Fruit fly (Drosophila melanogaster): Measurements from ENCODE around the gene fon.

fon gene

DNA sequence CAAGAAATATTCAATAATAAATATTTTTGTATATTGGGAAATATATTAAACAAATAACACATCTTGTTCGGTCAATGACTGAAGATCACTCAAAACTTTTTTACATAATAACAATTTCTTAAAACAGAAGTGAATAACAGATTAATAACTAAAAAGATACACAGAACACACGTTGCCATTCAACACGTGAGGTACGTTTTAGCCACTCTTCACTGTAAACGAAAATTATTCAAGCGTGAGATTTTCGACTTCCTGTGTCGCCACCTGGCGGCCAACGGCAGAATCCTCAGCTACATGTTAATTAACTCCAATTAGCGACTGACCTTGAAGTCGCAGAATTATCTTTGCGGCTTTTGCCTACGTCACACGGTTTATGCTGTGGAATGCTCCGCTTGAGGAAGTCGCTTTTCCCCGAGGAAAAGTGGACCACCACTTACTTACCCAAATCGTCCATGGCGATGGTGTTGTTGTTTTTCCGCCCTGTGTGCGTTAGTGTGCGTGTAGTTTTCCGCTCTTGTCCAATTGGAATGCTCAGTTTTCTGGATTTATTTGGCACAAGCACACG lies 39.8 kb upstream of the fon start (continued):
- no peak for TF ChIP-seq CG2129 (GFP tag; IDR thresholded peaks at IDR 0.05; ENCODE audit: partially characterized antibody)
- peak; percentile 47 for TF ChIP-seq CG12219 (GFP tag; optimal IDR thresholded peaks at IDR 0.05)
- no peak for TF ChIP-seq sc (optimal IDR thresholded peaks at IDR 0.05)
- TF ChIP-seq sc (GFP tag; optimal IDR thresholded peaks at IDR 0.05), result peak; percentile 14
- TF ChIP-seq CG17612 (GFP tag; IDR thresholded peaks at IDR 0.05), result 0 out of 2 replicates have a peak, but pooled peaks have one; percentile 4
- TF ChIP-seq CG31224 (GFP tag; IDR thresholded peaks at IDR 0.05), result peak; percentile 38; the same call in 1 of the 2 replicates
- 0 out of 3 replicates have a peak, but pooled peaks have one; percentile 35 for TF ChIP-seq croc (GFP tag; conservative IDR thresholded peaks at IDR 0.05)
- peak; percentile 76 for TF ChIP-seq PHDP (tag; optimal IDR thresholded peaks at IDR 0.05)
- no peak for TF ChIP-seq ac (GFP tag; optimal IDR thresholded peaks at IDR 0.05)
- no peak for TF ChIP-seq Sry-δ (GFP tag; optimal IDR thresholded peaks at IDR 0.05)
- peak; percentile 52 for TF ChIP-seq CrebB (tag; optimal IDR thresholded peaks at IDR 0.05)
- no peak for TF ChIP-seq ash1 (GFP tag; optimal IDR thresholded peaks at IDR 0.05)
- TF ChIP-seq Hmr (GFP tag; optimal IDR thresholded peaks at IDR 0.05), result peak; percentile 69
- 0 out of 3 replicates have a peak, but pooled peaks have one; percentile 27 for TF ChIP-seq CG11093 (GFP tag; IDR thresholded peaks at IDR 0.05)
- no peak for TF ChIP-seq hbn (GFP tag; IDR thresholded peaks at IDR 0.05; ENCODE audit: partially characterized antibody)
- peak; percentile 88 for TF ChIP-seq Vsx1 (GFP tag; optimal IDR thresholded peaks at IDR 0.05)
- TF ChIP-seq sug (tag; optimal IDR thresholded peaks at IDR 0.05), result peak; percentile 48
- TF ChIP-seq CG11247 (GFP tag; IDR thresholded peaks at IDR 0.05), result peak; percentile 60
- peak; percentile 15 for TF ChIP-seq stwl (tag; optimal IDR thresholded peaks at IDR 0.05)
- TF ChIP-seq CG8388 (GFP tag; optimal IDR thresholded peaks at IDR 0.05), result peak; percentile 72
- TF ChIP-seq bbx (GFP tag; IDR thresholded peaks at IDR 0.05; ENCODE audit: partially characterized antibody), result no peak
- peak; percentile 75 for TF ChIP-seq Xrp1 (GFP tag; IDR thresholded peaks at IDR 0.05)
- peak; percentile 70 for TF ChIP-seq bcd (GFP tag; optimal IDR thresholded peaks at IDR 0.05)
- TF ChIP-seq Side (GFP tag; optimal IDR thresholded peaks at IDR 0.05), result peak; percentile 55
- no peak for TF ChIP-seq wor (GFP tag; IDR thresholded peaks at IDR 0.05)
- peak; percentile 70 for TF ChIP-seq mirr (GFP tag; optimal IDR thresholded peaks at IDR 0.05)
- TF ChIP-seq CG12769 (tag; optimal IDR thresholded peaks at IDR 0.05), result peak; percentile 64
- peak; percentile 77 for TF ChIP-seq Lpt (GFP tag; optimal IDR thresholded peaks at IDR 0.05)
- no peak for TF ChIP-seq vnd (GFP tag; IDR thresholded peaks at IDR 0.05; ENCODE audit: partially characterized antibody)
- TF ChIP-seq amos (GFP tag; IDR thresholded peaks at IDR 0.05; ENCODE audit: partially characterized antibody), result no peak
- peak; percentile 74 for TF ChIP-seq Oli (tag; optimal IDR thresholded peaks at IDR 0.05)
- TF ChIP-seq nerfin-2 (GFP tag; IDR thresholded peaks at IDR 0.05; ENCODE audit: partially characterized antibody), result no peak
- peak; percentile 40 for TF ChIP-seq sim (GFP tag; IDR thresholded peaks at IDR 0.05)
- TF ChIP-seq Dip3 (GFP tag; optimal IDR thresholded peaks at IDR 0.05), result peak; percentile 45
- peak; percentile 59 for TF ChIP-seq CG1603 (tag; optimal IDR thresholded peaks at IDR 0.05)
- TF ChIP-seq CG2202 (tag; optimal IDR thresholded peaks at IDR 0.05), result no peak
- TF ChIP-seq Hmx (GFP tag; optimal IDR thresholded peaks at IDR 0.05), result peak; percentile 29
- peak; percentile 89 for TF ChIP-seq Elba2 (GFP tag; optimal IDR thresholded peaks at IDR 0.05)
- TF ChIP-seq CG2120 (GFP tag; optimal IDR thresholded peaks at IDR 0.05), result peak; percentile 69
- peak; percentile 18 for TF ChIP-seq CG10274 (GFP tag; optimal IDR thresholded peaks at IDR 0.05)
- no peak for TF ChIP-seq wek (GFP tag; optimal IDR thresholded peaks at IDR 0.05)
- TF ChIP-seq CG31441 (GFP tag; IDR thresholded peaks at IDR 0.05), result peak; percentile 74
- no peak for TF ChIP-seq CG6683 (GFP tag; optimal IDR thresholded peaks at IDR 0.05)
- peak; percentile 91 for TF ChIP-seq nerfin-1 (tag; optimal IDR thresholded peaks at IDR 0.05)
- TF ChIP-seq MESR4 (GFP tag; optimal IDR thresholded peaks at IDR 0.05), result no peak
- TF ChIP-seq CG1647 (GFP tag; optimal IDR thresholded peaks at IDR 0.05), result no peak
- TF ChIP-seq pfk (GFP tag; optimal IDR thresholded peaks at IDR 0.05), result no peak
- TF ChIP-seq luna (GFP tag; optimal IDR thresholded peaks at IDR 0.05), result no peak
- TF ChIP-seq Ptx1 (GFP tag; IDR thresholded peaks at IDR 0.05), result peak; percentile 76
- TF ChIP-seq klu (GFP tag; IDR thresholded peaks at IDR 0.05), result peak; percentile 65; the same call in 1 of the 2 replicates
